Fruit fly (Drosophila melanogaster) whole organism, embryonic: ENCODE results near the gene Abi.

ENCODE experiments used
- Atf3 ChIP-seq: fragments of 200-800 bp; sonication (Bioruptor generic); optimal IDR thresholded peaks from 3 replicates; lab custom pipeline; 2016; ENCODE audit warnings: missing biosample characterization, missing genetic modification characterization
- B-H1 ChIP-seq: fragments of 200-800 bp; sonication (Bioruptor generic); IDR thresholded peaks from 3 replicates; pipeline ENCODE4 v1.3.6; 2022; ENCODE audit warnings: missing biosample characterization, missing genetic modification characterization
- CG10321 ChIP-seq: fragments of 200-800 bp; sonication (Bioruptor generic); IDR thresholded peaks from 2 replicates; pipeline ENCODE4 v1.3.6; 2022; ENCODE audit warnings: missing biosample characterization, missing genetic modification characterization
- CG11398 ChIP-seq: fragments of 200-800 bp; sonication (Bioruptor generic); optimal IDR thresholded peaks from 2 replicates; lab custom pipeline; 2016; ENCODE audit warnings: missing biosample characterization, missing genetic modification characterization
- CG11560 ChIP-seq: fragments of 200-800 bp; sonication (Bioruptor generic); IDR thresholded peaks from 3 replicates; pipeline ENCODE4 v1.3.6; 2022; ENCODE audit warnings: missing biosample characterization, missing genetic modification characterization
- CG12744 ChIP-seq: fragments of 200-800 bp; sonication (Bioruptor generic); optimal IDR thresholded peaks from 2 replicates; lab custom pipeline; 2016; ENCODE audit warnings: missing biosample characterization, missing genetic modification characterization
- CG14050 ChIP-seq: fragments of 200-800 bp; sonication (Bioruptor generic); IDR thresholded peaks from 3 replicates; pipeline ENCODE4 v1.3.6; 2022; ENCODE audit warnings: missing biosample characterization, missing genetic modification characterization
- CG15514 ChIP-seq: fragments of 200-800 bp; sonication (Bioruptor generic); optimal IDR thresholded peaks from 3 replicates; lab custom pipeline; 2017; ENCODE audit warnings: missing biosample characterization, missing genetic modification characterization, mild to moderate bottlenecking, moderate library complexity, missing genetic modification reagents
- CG1792 ChIP-seq: fragments of 200-800 bp; sonication (Bioruptor generic); optimal IDR thresholded peaks from 2 replicates; lab custom pipeline; 2016; ENCODE audit warnings: missing biosample characterization, missing genetic modification characterization
- CG4328 ChIP-seq: fragments of 200-800 bp; sonication (Bioruptor generic); optimal IDR thresholded peaks from 3 replicates; lab custom pipeline; 2017; ENCODE audit warnings: missing biosample characterization, missing genetic modification reagents, missing genetic modification characterization
- CG5180 ChIP-seq: fragments of 200-800 bp; sonication (Bioruptor generic); optimal IDR thresholded peaks from 3 replicates; lab custom pipeline; 2017; ENCODE audit warnings: missing biosample characterization, missing genetic modification characterization, mild to moderate bottlenecking, moderate library complexity, missing genetic modification reagents
- CG6254 ChIP-seq: fragments of 200-800 bp; sonication (Bioruptor generic); optimal IDR thresholded peaks from 3 replicates; lab custom pipeline; 2017; ENCODE audit warnings: mild to moderate bottlenecking, missing biosample characterization, missing genetic modification reagents, missing genetic modification characterization
- CG6813 ChIP-seq: fragments of 200-800 bp; sonication (Bioruptor generic); optimal IDR thresholded peaks from 2 replicates; lab custom pipeline; 2017; ENCODE audit warnings: missing biosample characterization, missing genetic modification characterization, mild to moderate bottlenecking, moderate library complexity, missing genetic modification reagents
- CG8765 ChIP-seq: fragments of 200-800 bp; sonication (Bioruptor generic); IDR thresholded peaks from 2 replicates; pipeline ENCODE4 v1.3.6; 2022; ENCODE audit warnings: missing biosample characterization, missing genetic modification characterization
- CG9437 ChIP-seq: fragments of 200-800 bp; sonication (Bioruptor generic); optimal IDR thresholded peaks from 2 replicates; lab custom pipeline; 2018; ENCODE audit warnings: missing biosample characterization, mild to moderate bottlenecking, missing genetic modification characterization
- Camta ChIP-seq: fragments of 200-800 bp; sonication (Bioruptor generic); optimal IDR thresholded peaks from 2 replicates; lab custom pipeline; 2016; ENCODE audit warnings: missing biosample characterization, missing genetic modification characterization
- Dad ChIP-seq: fragments of 200-800 bp; sonication (Bioruptor generic); optimal IDR thresholded peaks from 3 replicates; lab custom pipeline; 2016; ENCODE audit warnings: missing biosample characterization, missing genetic modification characterization
- Dip3 ChIP-seq: fragments of 200-800 bp; sonication (Bioruptor generic); optimal IDR thresholded peaks from 3 replicates; lab custom pipeline; 2016; ENCODE audit warnings: missing biosample characterization, missing genetic modification characterization
- HLH3B ChIP-seq: fragments of 200-800 bp; sonication (Bioruptor generic); IDR thresholded peaks from 2 replicates; pipeline ENCODE4 v1.3.6; 2022; ENCODE audit warnings: missing biosample characterization, missing genetic modification characterization
- MBD-R2 ChIP-seq: fragments of 200-800 bp; sonication (Bioruptor generic); IDR thresholded peaks from 2 replicates; pipeline ENCODE4 v1.3.6; 2022; ENCODE audit warnings: missing biosample characterization, missing genetic modification characterization
- MTF-1 ChIP-seq: fragments of 200-800 bp; sonication (Bioruptor generic); optimal IDR thresholded peaks from 2 replicates; lab custom pipeline; 2018; ENCODE audit warnings: missing biosample characterization, mild to moderate bottlenecking, missing genetic modification characterization, borderline replicate concordance
- Mad ChIP-seq: fragments of 200-800 bp; sonication (Bioruptor generic); optimal IDR thresholded peaks from 2 replicates; lab custom pipeline; 2016; ENCODE audit warnings: missing biosample characterization, missing genetic modification characterization
- Med ChIP-seq: fragments of 200-800 bp; sonication (Bioruptor generic); peaks from one replicate; lab custom pipeline; 2016; ENCODE audit warnings: missing biosample characterization, missing genetic modification characterization, mild to moderate bottlenecking, inconsistent platforms, moderate library complexity
- NC2β ChIP-seq: fragments of 200-800 bp; sonication (Bioruptor generic); optimal IDR thresholded peaks from 2 replicates; lab custom pipeline; 2016; ENCODE audit warnings: missing biosample characterization, missing genetic modification characterization
- Oaz ChIP-seq: fragments of 200-800 bp; sonication (Bioruptor generic); IDR thresholded peaks from 2 replicates; pipeline ENCODE4 v1.3.6; 2022; ENCODE audit warnings: missing biosample characterization, missing genetic modification characterization
- Optix ChIP-seq: fragments of 200-800 bp; sonication (Bioruptor generic); IDR thresholded peaks from 3 replicates; pipeline ENCODE4 v1.3.6; 2022; ENCODE audit warnings: missing biosample characterization, missing genetic modification characterization
- Side ChIP-seq: fragments of 200-800 bp; sonication (Bioruptor generic); optimal IDR thresholded peaks from 2 replicates; lab custom pipeline; 2016; ENCODE audit warnings: missing biosample characterization, missing genetic modification characterization
- Sin3A ChIP-seq: fragments of >200 bp; optimal IDR thresholded peaks from 2 replicates; lab custom pipeline; 2018
- abd-A ChIP-seq: fragments of 200-800 bp; sonication (Bioruptor generic); optimal IDR thresholded peaks from 3 replicates; lab custom pipeline; 2019; ENCODE audit warnings: missing biosample characterization, mild to moderate bottlenecking, missing genetic modification characterization, moderate library complexity
- ac ChIP-seq: fragments of 200-800 bp; sonication (Bioruptor generic); optimal IDR thresholded peaks from 3 replicates; lab custom pipeline; 2017; ENCODE audit warnings: missing biosample characterization, mild to moderate bottlenecking, missing genetic modification characterization
- amos ChIP-seq: fragments of 200-800 bp; sonication (Bioruptor generic); IDR thresholded peaks from 2 replicates; pipeline ENCODE4 v1.3.6; 2022; ENCODE audit warnings: missing biosample characterization, missing genetic modification characterization; ENCODE audit not compliant: partially characterized antibody
- bab2 ChIP-seq: fragments of 200-800 bp; sonication (Bioruptor generic); optimal IDR thresholded peaks from 2 replicates; lab custom pipeline; 2016; ENCODE audit warnings: missing biosample characterization, missing genetic modification characterization
- cad ChIP-seq: fragments of >200 bp; optimal IDR thresholded peaks from 2 replicates; lab custom pipeline; 2017; ENCODE audit warnings: missing biosample characterization, missing genetic modification characterization
- crc ChIP-seq: fragments of 200-800 bp; sonication (Bioruptor generic); optimal IDR thresholded peaks from 2 replicates; lab custom pipeline; 2016; ENCODE audit warnings: missing biosample characterization, missing genetic modification characterization
- esg ChIP-seq: fragments of 200-800 bp; sonication (Bioruptor generic); conservative IDR thresholded peaks from 2 replicates; pipeline ENCODE4 v1.3.6; 2022; ENCODE audit warnings: missing biosample characterization, missing genetic modification characterization
- jing ChIP-seq: fragments of 200-800 bp; sonication (Bioruptor generic); optimal IDR thresholded peaks from 2 replicates; lab custom pipeline; 2018; ENCODE audit warnings: missing biosample characterization, mild to moderate bottlenecking, missing genetic modification characterization
- luna ChIP-seq: fragments of 200-800 bp; sonication (Bioruptor generic); optimal IDR thresholded peaks from 2 replicates; lab custom pipeline; 2016; ENCODE audit warnings: missing biosample characterization, missing genetic modification characterization
- mirr ChIP-seq: fragments of 200-800 bp; sonication (Bioruptor generic); optimal IDR thresholded peaks from 3 replicates; lab custom pipeline; 2018; ENCODE audit warnings: missing biosample characterization, mild to moderate bottlenecking, missing genetic modification characterization
- mld ChIP-seq: fragments of 200-800 bp; sonication (Bioruptor generic); IDR thresholded peaks from 3 replicates; pipeline ENCODE4 v1.3.6; 2022; ENCODE audit warnings: missing biosample characterization, missing genetic modification characterization; ENCODE audit not compliant: partially characterized antibody
- nau ChIP-seq: fragments of 200-800 bp; sonication (Bioruptor generic); optimal IDR thresholded peaks from 3 replicates; lab custom pipeline; 2017; ENCODE audit warnings: missing biosample characterization, mild to moderate bottlenecking, missing genetic modification characterization, missing genetic modification reagents
- nom ChIP-seq: fragments of 200-800 bp; sonication (Bioruptor generic); optimal IDR thresholded peaks from 2 replicates; lab custom pipeline; 2017; ENCODE audit warnings: missing biosample characterization, missing genetic modification characterization, mild to moderate bottlenecking, moderate library complexity, missing genetic modification reagents
- oc ChIP-seq: fragments of 200-800 bp; sonication (Bioruptor generic); optimal IDR thresholded peaks from 2 replicates; lab custom pipeline; 2018; ENCODE audit warnings: missing biosample characterization, mild to moderate bottlenecking, missing genetic modification characterization, moderate library complexity
- onecut ChIP-seq: fragments of 200-800 bp; sonication (Bioruptor generic); IDR thresholded peaks from 2 replicates; pipeline ENCODE4 v1.3.6; 2022; ENCODE audit warnings: missing biosample characterization, missing genetic modification characterization
- row ChIP-seq: fragments of 200-800 bp; sonication (Bioruptor generic); IDR thresholded peaks from 3 replicates; pipeline ENCODE4 v1.3.6; 2022; ENCODE audit warnings: missing biosample characterization, missing genetic modification characterization
- scrt ChIP-seq: fragments of 200-800 bp; sonication (Bioruptor generic); optimal IDR thresholded peaks from 2 replicates; lab custom pipeline; 2018; ENCODE audit warnings: missing biosample characterization, mild to moderate bottlenecking, missing genetic modification characterization, moderate library complexity
- sens ChIP-seq: fragments of 200-800 bp; sonication (Bioruptor generic); peaks from one replicate; lab custom pipeline; 2016; ENCODE audit warnings: missing biosample characterization, missing genetic modification characterization
- sug ChIP-seq: fragments of 200-800 bp; optimal IDR thresholded peaks from 2 replicates; lab custom pipeline; 2019; ENCODE audit warnings: missing biosample characterization, mild to moderate bottlenecking, missing genetic modification characterization, moderate library complexity
- trh ChIP-seq: fragments of 200-800 bp; sonication (Bioruptor generic); optimal IDR thresholded peaks from 2 replicates; lab custom pipeline; 2016; ENCODE audit warnings: missing biosample characterization, missing genetic modification characterization
- vvl ChIP-seq: fragments of 200-800 bp; sonication (Bioruptor generic); IDR thresholded peaks from 2 replicates; pipeline ENCODE4 v1.3.6; 2022; ENCODE audit warnings: missing biosample characterization, missing genetic modification characterization
- z ChIP-seq: fragments of 200-800 bp; sonication (Bioruptor generic); IDR thresholded peaks from 3 replicates; pipeline ENCODE4 v1.3.6; 2022; ENCODE audit warnings: missing biosample characterization, missing genetic modification characterization
- zfh2 ChIP-seq: fragments of 200-800 bp; sonication (Bioruptor generic); optimal IDR thresholded peaks from 2 replicates; lab custom pipeline; 2016; ENCODE audit warnings: missing biosample characterization, missing genetic modification characterization

Abi gene

DNA sequence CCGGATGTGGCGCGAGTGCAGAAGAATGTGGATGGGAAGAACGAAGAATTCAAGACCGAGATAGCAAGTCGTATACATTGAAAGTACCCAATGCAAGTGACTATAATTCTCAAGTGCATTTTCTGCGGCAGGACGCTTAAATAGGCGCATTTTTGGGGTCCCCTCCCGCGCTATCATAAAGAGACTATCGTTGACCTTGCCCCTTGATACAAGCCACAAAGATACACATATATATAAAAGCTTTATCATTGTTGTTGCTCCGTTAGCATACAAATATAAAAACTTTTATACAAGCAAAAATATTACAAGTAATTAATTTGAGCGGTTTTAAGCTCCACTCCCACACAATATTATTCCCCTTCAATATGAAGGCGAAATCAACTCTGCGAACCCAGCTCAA is 34.1 kb downstream of the Abi start:
- TF ChIP-seq nom (GFP tag; lab: Kevin White, UChicago) (peak; percentile 55), B-H1 (no peak), CG11398 (GFP tag; lab: Kevin White, UChicago) (no peak), sens (peak; percentile 1), z (GFP tag; lab: Robert Waterston, UW) (peak; percentile 73; the same call in 1 of the 3 replicates), CG12744 (GFP tag; lab: Kevin White, UChicago) (no peak)

DNA sequence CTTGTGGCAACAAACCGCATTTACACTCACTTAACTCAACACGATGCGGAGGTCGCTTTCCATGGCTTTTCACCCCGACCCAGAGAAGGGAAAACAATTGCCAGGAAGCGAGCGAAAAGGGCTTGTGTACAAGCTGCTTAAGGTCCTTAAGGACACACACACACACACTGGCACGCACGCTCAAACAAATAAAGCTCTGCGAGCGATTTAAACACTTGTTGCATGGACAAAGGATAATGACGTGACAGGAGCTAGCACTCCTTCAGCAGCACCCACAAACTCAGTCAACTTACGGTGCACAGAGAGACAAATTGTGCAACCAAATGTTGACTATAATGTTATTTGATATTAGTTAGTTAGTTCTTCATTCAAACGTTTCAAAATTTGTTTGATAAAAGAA is 36.7 kb downstream of the Abi start:
- TF ChIP-seq cad (GFP tag; lab: Kevin White, UChicago) (no peak), Sin3A (lab: Kevin White, UChicago) (no peak), MBD-R2 (no peak), ac (GFP tag; lab: Kevin White, UChicago) (no peak), bab2 (GFP tag; lab: Kevin White, UChicago) (no peak), Dip3 (GFP tag; lab: Kevin White, UChicago) (no peak), Mad (GFP tag; lab: Kevin White, UChicago) (no peak), NC2β (GFP tag; lab: Kevin White, UChicago) (no peak), amos (GFP tag; lab: Robert Waterston, UW) (no peak), abd-A (tag; lab: Kevin White, UChicago) (peak; percentile 49), sens (peak; percentile 15), CG1792 (no peak), CG4328 (no peak), Side (GFP tag; lab: Kevin White, UChicago) (no peak), CG6254 (GFP tag; lab: Kevin White, UChicago) (no peak), CG6813 (no peak), Oaz (GFP tag; lab: Robert Waterston, UW) (no peak), CG8765 (no peak), onecut (GFP tag; lab: Robert Waterston, UW) (no peak), mirr (GFP tag; lab: Kevin White, UChicago) (peak; percentile 34), scrt (GFP tag; lab: Kevin White, UChicago) (peak; percentile 91), MTF-1 (GFP tag; lab: Kevin White, UChicago) (no peak), sug (no peak), CG9437 (GFP tag; lab: Kevin White, UChicago) (no peak), luna (no peak), Atf3 (no peak), zfh2 (no peak), esg (GFP tag; lab: Robert Waterston, UW) (no peak), nau (GFP tag; lab: Kevin White, UChicago) (no peak), CG15514 (GFP tag; lab: Kevin White, UChicago) (no peak), mld (no peak), CG14050 (no peak), CG11560 (tag; lab: Robert Waterston, UW) (no peak), nom (GFP tag; lab: Kevin White, UChicago) (no peak), row (peak; percentile 36; the same call in 1 of the 3 replicates), CG5180 (no peak), Camta (GFP tag; lab: Kevin White, UChicago) (no peak), oc (peak; percentile 32), Optix (GFP tag; lab: Robert Waterston, UW) (no peak), jing (GFP tag; lab: Kevin White, UChicago) (no peak), Med (GFP tag; lab: Kevin White, UChicago) (peak; percentile 7), trh (no peak), HLH3B (GFP tag; lab: Robert Waterston, UW) (no peak), vvl (GFP tag; lab: Robert Waterston, UW) (no peak), crc (no peak), Dad (GFP tag; lab: Kevin White, UChicago) (no peak), CG10321 (GFP tag; lab: Robert Waterston, UW) (no peak)
